Fruit fly (Drosophila melanogaster) whole organism, embryonic: ENCODE measurements around the gene CG15382.
A peak's percentile ranks its signal among the peaks of the same experiment; 100 is the strongest.

Experiments used
- Abd-B ChIP-seq: fragments of 200-800 bp; sonication (Bioruptor generic); optimal IDR thresholded peaks from 2 replicates; lab custom pipeline; 2018; ENCODE audit warnings: missing biosample characterization, mild to moderate bottlenecking, missing genetic modification characterization, moderate library complexity
- Asciz ChIP-seq: fragments of 200-800 bp; sonication (Bioruptor generic); optimal IDR thresholded peaks from 2 replicates; lab custom pipeline; 2017; ENCODE audit warnings: missing biosample characterization, mild to moderate bottlenecking, missing genetic modification characterization, missing genetic modification reagents
- Atf6 ChIP-seq: fragments of 200-800 bp; sonication (Bioruptor generic); IDR thresholded peaks from 2 replicates; pipeline ENCODE4 v1.3.6; 2022; ENCODE audit warnings: missing biosample characterization, missing genetic modification characterization
- BtbVII ChIP-seq: fragments of 200-800 bp; sonication (Bioruptor generic); optimal IDR thresholded peaks from 3 replicates; lab custom pipeline; 2017; ENCODE audit warnings: missing biosample characterization, mild to moderate bottlenecking, missing genetic modification characterization
- Bteb2 ChIP-seq: fragments of 200-800 bp; sonication (Bioruptor generic); optimal IDR thresholded peaks from 2 replicates; lab custom pipeline; 2016; ENCODE audit warnings: missing biosample characterization, missing genetic modification characterization
- CG10209 ChIP-seq: fragments of 200-800 bp; sonication (Bioruptor generic); optimal IDR thresholded peaks from 3 replicates; lab custom pipeline; 2017; ENCODE audit warnings: missing biosample characterization, mild to moderate bottlenecking, missing genetic modification characterization, missing genetic modification reagents
- CG10366 ChIP-seq: fragments of 200-800 bp; sonication (Bioruptor generic); IDR thresholded peaks from 2 replicates; pipeline ENCODE4 v1.3.6; 2022; ENCODE audit warnings: missing biosample characterization, missing genetic modification characterization
- CG10654 ChIP-seq: fragments of 200-800 bp; sonication (Bioruptor generic); optimal IDR thresholded peaks from 2 replicates; lab custom pipeline; 2016; ENCODE audit warnings: missing biosample characterization, missing genetic modification characterization
- CG12104 ChIP-seq: fragments of 200-800 bp; sonication (Bioruptor generic); optimal IDR thresholded peaks from 3 replicates; lab custom pipeline; 2016; ENCODE audit warnings: missing biosample characterization, missing genetic modification characterization
- CG13296 ChIP-seq: fragments of 200-800 bp; sonication (Bioruptor generic); optimal IDR thresholded peaks from 3 replicates; lab custom pipeline; 2018; ENCODE audit warnings: missing biosample characterization, mild to moderate bottlenecking, missing genetic modification characterization
- CG13424 ChIP-seq: fragments of 200-800 bp; sonication (Bioruptor generic); optimal IDR thresholded peaks from 2 replicates; lab custom pipeline; 2019; ENCODE audit warnings: missing biosample characterization, mild to moderate bottlenecking, missing genetic modification characterization, moderate library complexity
- CG15011 ChIP-seq: fragments of 200-800 bp; sonication (Bioruptor generic); optimal IDR thresholded peaks from 3 replicates; lab custom pipeline; 2018; ENCODE audit warnings: missing biosample characterization, mild to moderate bottlenecking, missing genetic modification characterization
- CG1602 ChIP-seq: fragments of 200-800 bp; sonication (Bioruptor generic); optimal IDR thresholded peaks from 3 replicates; lab custom pipeline; 2016; ENCODE audit warnings: missing biosample characterization, missing genetic modification characterization
- CG17359 ChIP-seq: fragments of 200-800 bp; sonication (Bioruptor generic); optimal IDR thresholded peaks from 3 replicates; lab custom pipeline; 2018; ENCODE audit warnings: missing biosample characterization, mild to moderate bottlenecking, missing genetic modification characterization, moderate library complexity
- CG17361 ChIP-seq: fragments of 200-800 bp; sonication (Bioruptor generic); IDR thresholded peaks from 3 replicates; pipeline ENCODE4 v1.3.6; 2022; ENCODE audit warnings: missing biosample characterization, missing genetic modification characterization
- CG2116 ChIP-seq: fragments of 200-800 bp; sonication (Bioruptor generic); optimal IDR thresholded peaks from 3 replicates; lab custom pipeline; 2018; ENCODE audit warnings: missing biosample characterization, mild to moderate bottlenecking, missing genetic modification characterization
- CG2199 ChIP-seq: fragments of 200-800 bp; sonication (Bioruptor generic); IDR thresholded peaks from 3 replicates; pipeline ENCODE4 v1.3.6; 2022; ENCODE audit warnings: missing biosample characterization, missing genetic modification characterization
- CG32767 ChIP-seq: fragments of 200-800 bp; sonication (Bioruptor generic); IDR thresholded peaks from 2 replicates; pipeline ENCODE4 v1.3.6; 2022; ENCODE audit warnings: missing biosample characterization, missing genetic modification characterization
- CG33557 ChIP-seq: fragments of 200-800 bp; sonication (Bioruptor generic); optimal IDR thresholded peaks from 2 replicates; lab custom pipeline; 2019; ENCODE audit warnings: missing biosample characterization, mild to moderate bottlenecking, missing genetic modification characterization, moderate library complexity
- CG43689 ChIP-seq: fragments of 200-800 bp; sonication (Bioruptor generic); IDR thresholded peaks from 2 replicates; pipeline ENCODE4 v1.3.6; 2022; ENCODE audit warnings: missing biosample characterization, missing genetic modification characterization
- CG4404 ChIP-seq: fragments of 200-800 bp; sonication (Bioruptor generic); IDR thresholded peaks from 2 replicates; pipeline ENCODE4 v1.3.6; 2022; ENCODE audit warnings: missing biosample characterization, missing genetic modification characterization
- CG7372 ChIP-seq: fragments of 200-800 bp; sonication (Bioruptor generic); IDR thresholded peaks from 2 replicates; pipeline ENCODE4 v1.3.6; 2022; ENCODE audit warnings: missing biosample characterization, missing genetic modification characterization
- CG7839 ChIP-seq: fragments of 200-800 bp; sonication (Bioruptor generic); optimal IDR thresholded peaks from 3 replicates; lab custom pipeline; 2018; ENCODE audit warnings: missing biosample characterization, mild to moderate bottlenecking, missing genetic modification characterization, moderate library complexity
- CG8281 ChIP-seq: fragments of 200-800 bp; sonication (Bioruptor generic); optimal IDR thresholded peaks from 2 replicates; lab custom pipeline; 2018; ENCODE audit warnings: missing biosample characterization, mild to moderate bottlenecking, missing genetic modification characterization, moderate library complexity
- CG8924 ChIP-seq: fragments of 200-800 bp; optimal IDR thresholded peaks from 3 replicates; lab custom pipeline; 2019; ENCODE audit warnings: missing biosample characterization, mild to moderate bottlenecking, missing genetic modification characterization, moderate library complexity
- CG9609 ChIP-seq: fragments of 200-800 bp; sonication (Bioruptor generic); optimal IDR thresholded peaks from 3 replicates; lab custom pipeline; 2016; ENCODE audit warnings: missing biosample characterization, missing genetic modification characterization
- Dip3 ChIP-seq: fragments of 200-800 bp; sonication (Bioruptor generic); optimal IDR thresholded peaks from 3 replicates; lab custom pipeline; 2016; ENCODE audit warnings: missing biosample characterization, missing genetic modification characterization
- Elba2 ChIP-seq: fragments of 200-800 bp; sonication (Bioruptor generic); optimal IDR thresholded peaks from 3 replicates; lab custom pipeline; 2016; ENCODE audit warnings: missing biosample characterization, missing genetic modification characterization
- Fer3 ChIP-seq: fragments of 200-800 bp; sonication (Bioruptor generic); optimal IDR thresholded peaks from 2 replicates; lab custom pipeline; 2018; ENCODE audit warnings: missing biosample characterization, mild to moderate bottlenecking, missing genetic modification characterization, moderate library complexity
- Nf-YA ChIP-seq: fragments of 200-800 bp; sonication (Bioruptor generic); IDR thresholded peaks from 2 replicates; pipeline ENCODE4 v1.3.6; 2022; ENCODE audit warnings: missing biosample characterization, missing genetic modification characterization
- Rx ChIP-seq: fragments of 200-800 bp; sonication (Bioruptor generic); IDR thresholded peaks from 2 replicates; pipeline ENCODE4 v1.3.6; 2022; ENCODE audit warnings: missing biosample characterization, missing genetic modification characterization
- Trl ChIP-seq, 3 experiments: fragments of >200 bp in 2 of 3; fragments of 200-800 bp in 1 of 3; sonication (Bioruptor generic) in 1 of 3; optimal IDR thresholded peaks; 2 replicates in 1 of 3; 3 replicates in 2 of 3; lab custom pipeline; 2016 to 2017; ENCODE audit warnings: missing biosample characterization in 1 of 3, missing genetic modification characterization in 1 of 3
- Usf ChIP-seq: fragments of 200-800 bp; sonication (Bioruptor generic); optimal IDR thresholded peaks from 2 replicates; lab custom pipeline; 2017; ENCODE audit warnings: missing genotype, missing biosample characterization, missing genetic modification characterization
- ab ChIP-seq: fragments of 200-800 bp; sonication (Bioruptor generic); optimal IDR thresholded peaks from 2 replicates; lab custom pipeline; 2016; ENCODE audit warnings: missing biosample characterization, missing genetic modification characterization
- br ChIP-seq: fragments of >200 bp; optimal IDR thresholded peaks from 2 replicates; lab custom pipeline; 2017
- ems ChIP-seq: fragments of 200-800 bp; sonication (Bioruptor generic); optimal IDR thresholded peaks from 3 replicates; lab custom pipeline; 2016; ENCODE audit warnings: missing biosample characterization, missing genetic modification characterization
- fd102C ChIP-seq: fragments of 200-800 bp; sonication (Bioruptor generic); optimal IDR thresholded peaks from 2 replicates; lab custom pipeline; 2018; ENCODE audit warnings: missing biosample characterization, mild to moderate bottlenecking, missing genetic modification characterization, moderate library complexity
- fd3F ChIP-seq: fragments of 200-800 bp; sonication (Bioruptor generic); optimal IDR thresholded peaks from 2 replicates; lab custom pipeline; 2018; ENCODE audit warnings: missing biosample characterization, mild to moderate bottlenecking, missing genetic modification characterization, moderate library complexity
- gro ChIP-seq: fragments of 200-800 bp; sonication (Bioruptor generic); optimal IDR thresholded peaks from 2 replicates; lab custom pipeline; 2016; ENCODE audit warnings: missing biosample characterization, missing genetic modification characterization
- gsb ChIP-seq: fragments of 200-800 bp; sonication (Bioruptor generic); IDR thresholded peaks from 2 replicates; pipeline ENCODE4 v1.3.6; 2022; ENCODE audit warnings: missing biosample characterization, missing genetic modification characterization
- kay ChIP-seq: fragments of 200-800 bp; sonication (Bioruptor generic); optimal IDR thresholded peaks from 2 replicates; lab custom pipeline; 2016; ENCODE audit warnings: missing biosample characterization, missing genetic modification characterization
- otp ChIP-seq: fragments of 200-800 bp; sonication (Bioruptor generic); IDR thresholded peaks from 3 replicates; pipeline ENCODE4, ENCODE4 v1.3.6; 2022; ENCODE audit warnings: missing biosample characterization, missing genetic modification characterization
- prd ChIP-seq, 3 experiments: fragments of >200 bp in 2 of 3; fragments of 200-800 bp in 1 of 3; sonication (Bioruptor generic) in 1 of 3; optimal IDR thresholded peaks in 2 of 3; IDR thresholded peaks in 1 of 3; 2 replicates in 2 of 3; 3 replicates in 1 of 3; pipeline versions ENCODE4 v1.3.6 to Lab custom; 2017 to 2022; ENCODE audit warnings: missing biosample characterization in 1 of 3, missing genetic modification characterization in 1 of 3
- pum ChIP-seq: fragments of 200-800 bp; sonication (Bioruptor generic); optimal IDR thresholded peaks from 2 replicates; lab custom pipeline; 2016; ENCODE audit warnings: missing biosample characterization, missing genetic modification characterization
- scrt ChIP-seq: fragments of 200-800 bp; sonication (Bioruptor generic); optimal IDR thresholded peaks from 2 replicates; lab custom pipeline; 2018; ENCODE audit warnings: missing biosample characterization, mild to moderate bottlenecking, missing genetic modification characterization, moderate library complexity
- slbo ChIP-seq: fragments of 200-800 bp; sonication (Bioruptor generic); IDR thresholded peaks from 2 replicates; pipeline ENCODE4 v1.3.6; 2022; ENCODE audit warnings: missing biosample characterization, missing genetic modification characterization
- sqz ChIP-seq: fragments of 200-800 bp; sonication (Bioruptor generic); optimal IDR thresholded peaks from 3 replicates; lab custom pipeline; 2018; ENCODE audit warnings: missing biosample characterization, mild to moderate bottlenecking, missing genetic modification characterization
- unpg ChIP-seq: fragments of 200-800 bp; sonication (Bioruptor generic); optimal IDR thresholded peaks from 3 replicates; lab custom pipeline; 2018; ENCODE audit warnings: missing biosample characterization, mild to moderate bottlenecking, missing genetic modification characterization, moderate library complexity
- zf30C ChIP-seq: fragments of 200-800 bp; sonication (Bioruptor generic); optimal IDR thresholded peaks from 3 replicates; lab custom pipeline; 2018; ENCODE audit warnings: missing biosample characterization, mild to moderate bottlenecking, missing genetic modification characterization
- zfh1 ChIP-seq: fragments of 200-800 bp; sonication (Bioruptor generic); IDR thresholded peaks from 3 replicates; pipeline ENCODE4 v1.3.6; 2022; ENCODE audit warnings: missing biosample characterization, missing genetic modification characterization

The CG15382 gene

dm6 chr2L:2179366-2179765 is 23.8 kb downstream of the CG15382 start (continued):
- peak; percentile 76 for TF ChIP-seq Atf6 (GFP tag; lab: Robert Waterston, UW)
- peak; percentile 33; the same call in 1 of the 2 replicates for TF ChIP-seq Rx
- TF ChIP-seq CG33557 (GFP tag; lab: Kevin White, UChicago) = no peak
- TF ChIP-seq Abd-B (GFP tag; lab: Kevin White, UChicago) = peak; percentile 66
- TF ChIP-seq CG13296 (GFP tag; lab: Kevin White, UChicago) = peak; percentile 58
- TF ChIP-seq CG8924 = peak; percentile 73
- peak; percentile 40 for TF ChIP-seq CG1602 (GFP tag; lab: Kevin White, UChicago)
- 0 out of 3 replicates have a peak, but pooled peaks have one; percentile 53 for TF ChIP-seq otp (GFP tag; lab: Robert Waterston, UW)
- 0 out of 3 replicates have a peak, but pooled peaks have one; percentile 50 for TF ChIP-seq CG2199 (GFP tag; lab: Robert Waterston, UW)
- TF ChIP-seq Asciz = peak; percentile 22
- TF ChIP-seq CG17359 = peak; percentile 80
- peak; percentile 62; the same call in 2 of the 3 replicates for TF ChIP-seq zfh1 (GFP tag; lab: Robert Waterston, UW)
- TF ChIP-seq fd3F (GFP tag; lab: Kevin White, UChicago) = peak; percentile 69
- TF ChIP-seq ab = no peak
- TF ChIP-seq CG32767 = peak; percentile 52
- no peak for TF ChIP-seq CG12104 (GFP tag; lab: Kevin White, UChicago)
- TF ChIP-seq Trl (optimal IDR thresholded peaks at IDR 0.05; lab: Kevin White, UChicago) = no peak
- peak; percentile 71 for TF ChIP-seq Trl (GFP tag; optimal IDR thresholded peaks at IDR 0.05; lab: Kevin White, UChicago)
- TF ChIP-seq gsb (GFP tag; lab: Robert Waterston, UW) = peak; percentile 54; the same call in 1 of the 2 replicates
- TF ChIP-seq pum (GFP tag; lab: Kevin White, UChicago) = peak; percentile 76
- TF ChIP-seq CG2116 (GFP tag; lab: Kevin White, UChicago) = no peak
- TF ChIP-seq unpg (GFP tag; lab: Kevin White, UChicago) = peak; percentile 76
- TF ChIP-seq CG15011 (GFP tag; lab: Kevin White, UChicago) = peak; percentile 29
- TF ChIP-seq CG10366 (GFP tag; lab: Robert Waterston, UW) = peak; percentile 69
- TF ChIP-seq CG7372 (GFP tag; lab: Robert Waterston, UW) = peak; percentile 52; the same call in 1 of the 2 replicates
- no peak for TF ChIP-seq prd (optimal IDR thresholded peaks at IDR 0.05; lab: Kevin White, UChicago)
- peak; percentile 81 for TF ChIP-seq prd (GFP tag; IDR thresholded peaks at IDR 0.05; lab: Robert Waterston, UW)
- TF ChIP-seq zf30C (GFP tag; lab: Kevin White, UChicago) = no peak
- TF ChIP-seq Bteb2 (GFP tag; lab: Kevin White, UChicago) = peak; percentile 60
- peak; percentile 17; the same call in 1 of the 3 replicates for TF ChIP-seq CG17361
- TF ChIP-seq gro (GFP tag; lab: Kevin White, UChicago) = peak; percentile 90
- peak; percentile 77 for TF ChIP-seq CG10209 (GFP tag; lab: Kevin White, UChicago)
- TF ChIP-seq slbo (GFP tag; lab: Robert Waterston, UW) = peak; percentile 89
- peak; percentile 64; the same call in 1 of the 2 replicates for TF ChIP-seq Nf-YA (GFP tag; lab: Robert Waterston, UW)
- peak; percentile 80 for TF ChIP-seq CG13424 (tag; lab: Kevin White, UChicago)
- TF ChIP-seq CG10654 (GFP tag; lab: Kevin White, UChicago) = peak; percentile 51
- peak; percentile 63 for TF ChIP-seq BtbVII (GFP tag; lab: Kevin White, UChicago)
- peak; percentile 8 for TF ChIP-seq kay (GFP tag; lab: Kevin White, UChicago)
- peak; percentile 82 for TF ChIP-seq CG9609 (GFP tag; lab: Kevin White, UChicago)
- peak; percentile 78 for TF ChIP-seq Dip3
- no peak for TF ChIP-seq sqz
- peak; percentile 78 for TF ChIP-seq CG7839
- TF ChIP-seq fd102C (GFP tag; lab: Kevin White, UChicago) = no peak
- TF ChIP-seq CG43689 = peak; percentile 15; the same call in 1 of the 2 replicates
- peak; percentile 28 for TF ChIP-seq Usf
- TF ChIP-seq CG8281 (tag; lab: Kevin White, UChicago) = peak; percentile 45
- TF ChIP-seq Fer3 (tag; lab: Kevin White, UChicago) = peak; percentile 80
- peak; percentile 56 for TF ChIP-seq ems (GFP tag; lab: Kevin White, UChicago)
- no peak for TF ChIP-seq Elba2
- TF ChIP-seq br (lab: Kevin White, UChicago) = no peak
- peak; percentile 60 for TF ChIP-seq scrt (GFP tag; lab: Kevin White, UChicago)
- TF ChIP-seq CG4404 (GFP tag; lab: Robert Waterston, UW) = peak; percentile 65
